Worm (Caenorhabditis elegans): ENCODE results near the gene idpb-3.
A peak's percentile ranks its signal among the peaks of the same experiment; 100 is the strongest.

idpb-3 gene

DNA sequence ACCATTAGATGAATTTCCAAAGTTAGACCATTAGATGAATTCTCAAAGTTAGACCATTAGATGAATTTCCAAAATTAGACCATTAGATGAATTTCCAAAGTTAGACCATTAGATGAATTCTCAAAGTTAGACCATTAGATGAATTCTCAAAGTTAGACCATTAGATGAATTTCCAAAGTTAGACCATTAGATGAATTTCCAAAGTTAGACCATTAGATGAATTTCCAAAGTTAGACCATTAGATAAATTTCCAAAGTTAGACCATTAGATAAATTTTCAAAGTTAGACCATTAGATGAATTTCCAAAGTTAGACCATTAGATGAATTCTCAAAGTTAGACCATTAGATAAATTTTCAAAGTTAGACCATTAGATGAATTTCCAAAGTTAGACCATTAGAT is 4.1 kb downstream of the idpb-3 start:
- TF ChIP-seq egrh-3 (GFP tag; IDR thresholded peaks at IDR 0.05), result peak; percentile 92

- TF ChIP-seq repo-1 (tag; optimal IDR thresholded peaks at IDR 0.05) (no peak), Y67H2A.10 (GFP tag; conservative IDR thresholded peaks at IDR 0.05) (no peak), dpl-1 (GFP tag; optimal IDR thresholded peaks at IDR 0.05) (no peak), lin-35 (GFP tag; optimal IDR thresholded peaks at IDR 0.05) (no peak), bed-1 (GFP tag; IDR thresholded peaks at IDR 0.05) (no peak), D2030.7 (GFP tag; IDR thresholded peaks at IDR 0.05) (no peak), fkh-3 (tag; optimal IDR thresholded peaks at IDR 0.05) (no peak), C17E4.6 (GFP tag; IDR thresholded peaks at IDR 0.05) (no peak)
These were observed 7.7 kb downstream of the idpb-3 start, which contains the start of gene C04G6.13 for ce11 chrII:5093945-5094344. Gene C04G6.13 (plus strand): TSS chrII:5094245.

ce11 chrII:5092362-5093281 is 9.0 kb downstream of the idpb-3 start, which contains the start of gene C04G6.2:
Gene C04G6.2 (plus strand): TSS chrII:5093231.
- TF ChIP-seq tbp1 (GFP tag; optimal IDR thresholded peaks at IDR 0.05), result no peak
- TF ChIP-seq F52B5.7 (tag; optimal IDR thresholded peaks at IDR 0.05), result no peak
- TF ChIP-seq F10E7.11 (tag; optimal IDR thresholded peaks at IDR 0.05), result no peak
- no peak for TF ChIP-seq Y56A3A.18 (GFP tag; IDR thresholded peaks at IDR 0.05)
- no peak for TF ChIP-seq B0035.1 (tag; optimal IDR thresholded peaks at IDR 0.05)
- no peak for TF ChIP-seq xnd-1 (tag; optimal IDR thresholded peaks at IDR 0.05)
- no peak for TF ChIP-seq snpc-4 (GFP tag; optimal IDR thresholded peaks at IDR 0.05)
- no peak for TF ChIP-seq snpc-4 (tag; optimal IDR thresholded peaks at IDR 0.05)
- TF ChIP-seq hlh-12 (tag; optimal IDR thresholded peaks at IDR 0.05), result no peak
- TF ChIP-seq attf-5 (GFP tag; optimal IDR thresholded peaks at IDR 0.05), result peak; percentile 56
- TF ChIP-seq nfya-1 (tag; optimal IDR thresholded peaks at IDR 0.05; ENCODE audit: borderline replicate concordance, insufficient read depth), result no peak
- TF ChIP-seq hmg-1.2 (GFP tag; IDR thresholded peaks at IDR 0.05), result peak; percentile 92; the same call in 1 of the 2 replicates
- TF ChIP-seq rcor-1 (GFP tag; IDR thresholded peaks at IDR 0.05), result no peak
- TF ChIP-seq ztf-6 (GFP tag; IDR thresholded peaks at IDR 0.05), result no peak
- TF ChIP-seq nhr-80 (tag; optimal IDR thresholded peaks at IDR 0.05), result peak; percentile 52
- no peak for TF ChIP-seq B0261.1 (tag; optimal IDR thresholded peaks at IDR 0.05)
- no peak for TF ChIP-seq madf-8 (GFP tag; conservative IDR thresholded peaks at IDR 0.05)
- TF ChIP-seq pha-4 (tag; optimal IDR thresholded peaks at IDR 0.05), result peak; percentile 48
- no peak for TF ChIP-seq F49E8.2 (tag; optimal IDR thresholded peaks at IDR 0.05; ENCODE audit: insufficient read depth)
- no peak for TF ChIP-seq let-526 (GFP tag; IDR thresholded peaks at IDR 0.05)
- no peak for TF ChIP-seq lag-1 (GFP tag; IDR thresholded peaks at IDR 0.05)
- no peak for TF ChIP-seq aptf-2 (GFP tag; conservative IDR thresholded peaks at IDR 0.05)
- no peak for TF ChIP-seq hrde-1 (tag; optimal IDR thresholded peaks at IDR 0.05; ENCODE audit: borderline replicate concordance)
- no peak for TF ChIP-seq C06A6.2 (GFP tag; conservative IDR thresholded peaks at IDR 0.05)
